Worm (Caenorhabditis elegans) whole organism, L4/young adult: ENCODE results near the gene lin-49.

Source experiments
- W03F9.2 ChIP-seq: fragments of 150-350 bp; optimal IDR thresholded peaks from 2 replicates; lab custom pipeline; 2014; ENCODE audit warnings: missing biosample characterization, missing genetic modification characterization
- dao-5 ChIP-seq: sonication (generic microtip); optimal IDR thresholded peaks from 2 replicates; lab custom pipeline; 2016; ENCODE audit warnings: missing genotype, missing genetic modification characterization, moderate library complexity, missing compliant biosample characterization

- TF ChIP-seq W03F9.2 (tag; lab: Kevin White, UChicago) = no peak
- no peak for TF ChIP-seq dao-5 (tag; lab: Kevin White, UChicago)
Observed at ce11 chrIV:8615314-8615713, 5.2 kb upstream of the lin-49 start.
